Worm (Caenorhabditis elegans) whole organism, mixed stage, embryonic: Measurements from ENCODE around the gene F53F4.11.

Source experiments
- M03D4.4 ChIP-seq: sonication (generic microtip); optimal IDR thresholded peaks from 2 replicates; lab custom pipeline; 2017; ENCODE audit warnings: mild to moderate bottlenecking, missing genetic modification characterization, missing compliant biosample characterization
- bed-3 ChIP-seq: fragments of 200-800 bp; sonication (Bioruptor generic); optimal IDR thresholded peaks from 3 replicates; lab custom pipeline; 2018; ENCODE audit warnings: mild to moderate bottlenecking, missing genetic modification characterization, moderate library complexity, missing compliant biosample characterization
- blmp-1 ChIP-seq: fragments of 150-350 bp; optimal IDR thresholded peaks from 2 replicates; lab custom pipeline; 2014; ENCODE audit warnings: missing biosample characterization, missing genetic modification characterization
- ceh-39 ChIP-seq: fragments of 150-350 bp; optimal IDR thresholded peaks from 2 replicates; lab custom pipeline; 2014; ENCODE audit warnings: missing biosample characterization, missing genetic modification characterization
- ceh-43 ChIP-seq: fragments of 200-800 bp; sonication (Bioruptor generic); optimal IDR thresholded peaks from 2 replicates; lab custom pipeline; 2018; ENCODE audit warnings: mild to moderate bottlenecking, missing genetic modification characterization, moderate library complexity, missing compliant biosample characterization
- ceh-83 ChIP-seq: fragments of 200-800 bp; sonication (Bioruptor generic); optimal IDR thresholded peaks from 2 replicates; lab custom pipeline; 2018; ENCODE audit warnings: mild to moderate bottlenecking, missing genetic modification characterization, missing compliant biosample characterization
- ces-1 ChIP-seq: fragments of 150-350 bp; optimal IDR thresholded peaks from 2 replicates; lab custom pipeline; 2014; ENCODE audit warnings: missing biosample characterization, missing genetic modification reagents, missing genetic modification characterization
- cnd-1 ChIP-seq: fragments of 200-800 bp; sonication (Bioruptor generic); optimal IDR thresholded peaks from 2 replicates; lab custom pipeline; 2018; ENCODE audit warnings: mild to moderate bottlenecking, missing genetic modification characterization, missing compliant biosample characterization
- drap-1 ChIP-seq: fragments of 200-800 bp; sonication (Bioruptor generic); optimal IDR thresholded peaks from 3 replicates; lab custom pipeline; 2018; ENCODE audit warnings: mild to moderate bottlenecking, missing genetic modification characterization, missing compliant biosample characterization
- elt-1 ChIP-seq: sonication (generic microtip); optimal IDR thresholded peaks from 2 replicates; lab custom pipeline; 2017; ENCODE audit warnings: missing genetic modification characterization, mild to moderate bottlenecking, missing compliant biosample characterization, antibody characterized with exemption, moderate library complexity, borderline replicate concordance; ENCODE audit not compliant: insufficient read depth
- elt-3 ChIP-seq: fragments of 150-350 bp; optimal IDR thresholded peaks from 2 replicates; lab custom pipeline; 2014; ENCODE audit warnings: missing biosample characterization, missing genetic modification characterization
- ham-2 ChIP-seq: fragments of 200-800 bp; sonication (Bioruptor generic); optimal IDR thresholded peaks from 2 replicates; lab custom pipeline; 2018; ENCODE audit warnings: mild to moderate bottlenecking, missing genetic modification characterization, missing compliant biosample characterization
- hlh-1 ChIP-seq: fragments of 150-350 bp; optimal IDR thresholded peaks from 2 replicates; lab custom pipeline; 2014; ENCODE audit warnings: missing biosample characterization, missing genetic modification reagents, missing genetic modification characterization
- lin-13 ChIP-seq: fragments of 150-350 bp; optimal IDR thresholded peaks from 2 replicates; lab custom pipeline; 2014; ENCODE audit warnings: missing biosample characterization, missing genetic modification characterization
- lin-32 ChIP-seq: fragments of 200-800 bp; sonication (Bioruptor generic); optimal IDR thresholded peaks from 2 replicates; lab custom pipeline; 2018; ENCODE audit warnings: mild to moderate bottlenecking, missing genetic modification characterization, missing compliant biosample characterization
- lsy-2 ChIP-seq: fragments of 150-350 bp; optimal IDR thresholded peaks from 2 replicates; lab custom pipeline; 2014; ENCODE audit warnings: missing biosample characterization, missing genetic modification characterization
- mab-5 ChIP-seq: fragments of 150-350 bp; optimal IDR thresholded peaks from 2 replicates; lab custom pipeline; 2014; ENCODE audit warnings: missing biosample characterization, missing genetic modification characterization
- mep-1 ChIP-seq: fragments of 150-350 bp; optimal IDR thresholded peaks from 2 replicates; lab custom pipeline; 2017; ENCODE audit warnings: missing biosample characterization, missing genetic modification reagents, missing genetic modification characterization, inconsistent platforms
- mls-2 ChIP-seq: sonication (generic microtip); optimal IDR thresholded peaks from 2 replicates; lab custom pipeline; 2016; ENCODE audit warnings: mild to moderate bottlenecking, missing genetic modification characterization, moderate library complexity, missing compliant biosample characterization
- nhr-12 ChIP-seq: fragments of 150-350 bp; optimal IDR thresholded peaks from 2 replicates; lab custom pipeline; 2014; ENCODE audit warnings: missing biosample characterization, missing genetic modification characterization
- nhr-2 ChIP-seq: fragments of 150-350 bp; optimal IDR thresholded peaks from 2 replicates; lab custom pipeline; 2014; ENCODE audit warnings: missing biosample characterization, missing genetic modification characterization
- nhr-237 ChIP-seq: fragments of 150-350 bp; optimal IDR thresholded peaks from 2 replicates; lab custom pipeline; 2014; ENCODE audit warnings: missing biosample characterization, missing genetic modification characterization
- nhr-76 ChIP-seq: sonication (generic microtip); optimal IDR thresholded peaks from 2 replicates; lab custom pipeline; 2017; ENCODE audit warnings: missing biosample characterization, missing genetic modification characterization
- pha-4 ChIP-seq: fragments of 150-350 bp; optimal IDR thresholded peaks from 2 replicates; lab custom pipeline; 2018; ENCODE audit warnings: missing biosample characterization, missing genetic modification reagents, missing genetic modification characterization
- sem-2 ChIP-seq: fragments of 200-800 bp; sonication (Bioruptor generic); optimal IDR thresholded peaks from 2 replicates; lab custom pipeline; 2018; ENCODE audit warnings: mild to moderate bottlenecking, missing genetic modification characterization, missing compliant biosample characterization
- snpc-4 ChIP-seq: fragments of 150-350 bp; optimal IDR thresholded peaks from 2 replicates; lab custom pipeline; 2014; ENCODE audit warnings: missing biosample characterization, missing genetic modification characterization
- sptf-1 ChIP-seq: sonication (generic microtip); optimal IDR thresholded peaks from 2 replicates; lab custom pipeline; 2017; ENCODE audit warnings: mild to moderate bottlenecking, missing genetic modification characterization, moderate library complexity, missing compliant biosample characterization
- tbx-8 ChIP-seq: fragments of 200-800 bp; sonication (Bioruptor generic); optimal IDR thresholded peaks from 2 replicates; lab custom pipeline; 2018; ENCODE audit warnings: mild to moderate bottlenecking, missing genetic modification characterization, moderate library complexity, missing compliant biosample characterization
- unc-120 ChIP-seq: sonication (generic microtip); optimal IDR thresholded peaks from 2 replicates; lab custom pipeline; 2017; ENCODE audit warnings: missing genetic modification characterization, missing compliant biosample characterization; ENCODE audit not compliant: poor library complexity, severe bottlenecking
- unc-39 ChIP-seq: fragments of 150-350 bp; optimal IDR thresholded peaks from 2 replicates; lab custom pipeline; 2014; ENCODE audit warnings: missing biosample characterization, missing genetic modification characterization
- unc-62 ChIP-seq: fragments of 150-350 bp; optimal IDR thresholded peaks from 2 replicates; lab custom pipeline; 2014; ENCODE audit warnings: missing biosample characterization, missing genetic modification reagents, missing genetic modification characterization
- zip-8 ChIP-seq: fragments of 150-350 bp; optimal IDR thresholded peaks from 2 replicates; lab custom pipeline; 2014; ENCODE audit warnings: missing biosample characterization, missing genetic modification characterization

F53F4.11 gene

ce11 chrV:13647617-13648016, 23.3 kb upstream of the F53F4.11 start:
- TF ChIP-seq unc-62 (GFP tag; lab: Kevin White, UChicago): no peak
- TF ChIP-seq zip-8 (tag; lab: Kevin White, UChicago): no peak
- TF ChIP-seq unc-120 (tag; lab: Kevin White, UChicago): no peak
- TF ChIP-seq ham-2 (GFP tag; lab: Kevin White, UChicago): no peak
- no peak for TF ChIP-seq tbx-8 (GFP tag; lab: Kevin White, UChicago)
- no peak for TF ChIP-seq sptf-1 (tag; lab: Kevin White, UChicago)
- no peak for TF ChIP-seq M03D4.4 (tag; lab: Kevin White, UChicago)
- TF ChIP-seq bed-3 (GFP tag; lab: Kevin White, UChicago): no peak
- TF ChIP-seq cnd-1 (tag; lab: Kevin White, UChicago): no peak
- no peak for TF ChIP-seq mab-5 (tag; lab: Kevin White, UChicago)
- no peak for TF ChIP-seq lin-13 (tag; lab: Kevin White, UChicago)
- TF ChIP-seq pha-4: no peak
- TF ChIP-seq hlh-1 (tag; lab: Kevin White, UChicago): no peak
- no peak for TF ChIP-seq nhr-12 (tag; lab: Kevin White, UChicago)

ce11 chrV:13647185-13647584, 22.9 kb upstream of the F53F4.11 start:
- TF ChIP-seq unc-39 (tag; lab: Kevin White, UChicago): no peak
- TF ChIP-seq ces-1: no peak
- TF ChIP-seq cnd-1 (tag; lab: Kevin White, UChicago): no peak
- no peak for TF ChIP-seq sptf-1 (tag; lab: Kevin White, UChicago)
- no peak for TF ChIP-seq hlh-1 (tag; lab: Kevin White, UChicago)
- no peak for TF ChIP-seq sem-2 (GFP tag; lab: Kevin White, UChicago)
- TF ChIP-seq bed-3 (GFP tag; lab: Kevin White, UChicago): no peak
- no peak for TF ChIP-seq lin-32 (GFP tag; lab: Kevin White, UChicago)
- no peak for TF ChIP-seq mls-2 (tag; lab: Kevin White, UChicago)
- no peak for TF ChIP-seq ceh-39 (tag; lab: Kevin White, UChicago)
- TF ChIP-seq ham-2 (GFP tag; lab: Kevin White, UChicago): no peak

DNA sequence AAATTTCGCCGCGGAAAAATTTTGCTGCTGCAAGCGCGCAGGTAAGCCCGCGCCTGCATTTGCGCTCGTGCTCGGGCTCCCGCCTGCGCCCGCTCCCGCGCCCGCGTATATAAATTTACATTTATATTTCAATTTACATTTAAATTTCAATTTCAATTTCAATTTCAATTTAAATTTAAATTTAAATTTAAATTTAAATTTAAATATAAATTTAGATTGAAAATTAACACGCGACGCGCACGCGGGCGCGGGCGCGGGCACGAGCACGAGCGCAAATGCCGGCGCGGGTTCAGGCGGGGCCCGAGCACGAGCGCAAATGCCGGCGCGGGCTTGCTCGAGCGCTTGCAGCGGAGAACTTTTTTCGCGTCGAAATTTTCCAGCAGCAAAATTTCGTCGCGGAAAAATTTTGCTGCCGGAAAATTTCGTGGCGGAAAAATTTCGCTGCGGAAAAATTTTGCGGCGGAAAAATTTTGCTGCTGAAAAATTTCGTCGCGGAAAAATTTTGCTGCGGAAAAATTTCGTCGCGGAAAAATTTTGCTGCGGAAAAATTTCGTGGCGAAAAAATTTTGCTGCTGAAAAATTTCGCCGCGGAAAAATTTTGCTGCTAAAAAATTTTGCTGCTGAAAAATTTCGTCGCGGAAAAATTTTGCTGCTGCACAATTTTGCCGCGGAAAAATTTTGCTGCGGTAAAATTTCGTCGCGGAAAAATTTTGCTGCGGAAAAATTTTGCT, 21.7 kb upstream of the F53F4.11 start:
- TF ChIP-seq unc-120 (tag; lab: Kevin White, UChicago): no peak
- TF ChIP-seq sptf-1 (tag; lab: Kevin White, UChicago): peak; percentile 62
- TF ChIP-seq, all 35 proteins: peak for 1

DNA sequence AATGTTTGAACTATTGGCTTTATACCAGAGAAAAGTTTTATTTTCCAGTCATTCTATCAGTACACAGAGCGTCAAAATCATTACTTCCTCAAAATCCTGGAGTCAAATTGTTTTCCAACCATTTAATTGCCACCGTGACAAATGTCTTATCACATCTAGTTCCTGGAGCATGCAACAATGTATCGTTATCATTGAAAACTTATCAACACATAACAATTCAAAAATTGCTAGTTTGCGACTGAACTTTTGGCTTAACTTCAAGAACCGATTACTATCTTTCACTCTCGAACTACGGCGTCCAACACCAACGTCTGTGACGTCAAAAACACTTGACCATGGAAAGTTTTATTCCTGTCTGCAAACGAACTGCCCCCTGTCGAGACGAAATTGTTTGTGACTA, 13.7 kb upstream of the F53F4.11 start:
- no peak for TF ChIP-seq ceh-43 (GFP tag; lab: Kevin White, UChicago)
- no peak for TF ChIP-seq mab-5 (tag; lab: Kevin White, UChicago)
- no peak for TF ChIP-seq nhr-76 (tag; lab: Kevin White, UChicago)
- no peak for TF ChIP-seq ceh-39 (tag; lab: Kevin White, UChicago)
- no peak for TF ChIP-seq zip-8 (tag; lab: Kevin White, UChicago)
- no peak for TF ChIP-seq cnd-1 (tag; lab: Kevin White, UChicago)
- no peak for TF ChIP-seq lsy-2 (tag; lab: Kevin White, UChicago)

- TF ChIP-seq elt-1: peak; percentile 71
- TF ChIP-seq nhr-237: no peak
Measured at ce11 chrV:13636411-13636810, 12.1 kb upstream of the F53F4.11 start.

DNA sequence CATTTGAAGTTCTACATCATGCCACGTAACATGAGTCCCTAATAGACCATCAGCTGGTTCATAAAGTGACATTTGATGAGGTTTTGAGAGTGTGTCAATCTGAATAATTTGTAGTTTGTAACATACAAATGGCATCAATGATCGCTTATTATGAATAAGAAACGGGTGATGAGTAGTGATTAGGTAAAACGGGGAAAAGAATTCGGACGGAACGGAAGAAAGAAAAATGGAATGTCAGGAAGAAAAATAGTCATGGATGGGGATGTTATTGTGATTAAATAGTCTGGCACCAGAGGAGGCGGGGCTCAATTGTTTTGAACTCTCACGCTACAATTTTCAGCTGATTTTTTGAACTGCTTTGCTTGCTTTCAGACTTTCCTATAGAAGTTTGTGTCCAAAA, 9.8 kb upstream of the F53F4.11 start, which contains the start of gene H37A05.2:
Gene H37A05.2, minus strand, starts transcription at position 101 of the 400 bp plus-strand sequence.
- TF ChIP-seq unc-120 (tag; lab: Kevin White, UChicago): no peak
- TF ChIP-seq nhr-2 (tag; lab: Kevin White, UChicago): no peak
- TF ChIP-seq elt-3 (tag; lab: Kevin White, UChicago): no peak
- TF ChIP-seq lin-13 (tag; lab: Kevin White, UChicago): no peak
- no peak for TF ChIP-seq ceh-83 (GFP tag; lab: Kevin White, UChicago)
- TF ChIP-seq mls-2 (tag; lab: Kevin White, UChicago): no peak
- no peak for TF ChIP-seq tbx-8 (GFP tag; lab: Kevin White, UChicago)
- no peak for TF ChIP-seq unc-39 (tag; lab: Kevin White, UChicago)
- TF ChIP-seq drap-1 (GFP tag; lab: Kevin White, UChicago): no peak
- no peak for TF ChIP-seq ces-1
- no peak for TF ChIP-seq zip-8 (tag; lab: Kevin White, UChicago)
- TF ChIP-seq ham-2 (GFP tag; lab: Kevin White, UChicago): no peak
- no peak for TF ChIP-seq pha-4
- no peak for TF ChIP-seq hlh-1 (tag; lab: Kevin White, UChicago)
- TF ChIP-seq blmp-1 (tag; lab: Kevin White, UChicago): no peak
- no peak for TF ChIP-seq M03D4.4 (tag; lab: Kevin White, UChicago)
- no peak for TF ChIP-seq ceh-39 (tag; lab: Kevin White, UChicago)
- TF ChIP-seq mep-1 (tag; lab: Kevin White, UChicago): no peak
- TF ChIP-seq snpc-4: no peak
